Worm (Caenorhabditis elegans): ENCODE data around the gene C46A5.6.

DNA sequence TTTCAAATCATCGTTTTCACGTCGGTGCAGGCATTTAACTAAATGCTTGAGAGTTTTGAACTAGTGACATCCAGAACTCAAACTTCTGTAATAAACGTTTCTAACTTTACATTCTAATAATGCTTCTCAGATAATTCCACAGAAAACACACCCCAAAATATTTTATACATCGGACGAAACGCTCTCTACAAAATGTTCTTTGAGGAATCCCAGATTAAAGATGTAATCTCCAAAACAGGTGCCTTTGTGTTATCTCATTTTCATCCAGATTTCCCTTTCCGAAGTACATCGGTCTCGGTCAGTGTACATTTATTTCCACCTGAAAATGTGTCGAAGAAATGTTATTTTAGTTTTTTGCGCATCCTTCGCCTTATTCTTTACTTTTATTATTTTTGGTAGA is 41.1 kb upstream of the C46A5.6 start, which contains the start of gene C33H5.2:
- TF ChIP-seq ceh-90 (tag; optimal IDR thresholded peaks at IDR 0.05) = no peak
- TF ChIP-seq fos-1 (tag; optimal IDR thresholded peaks at IDR 0.05) = no peak
- TF ChIP-seq unc-62 (GFP tag; optimal IDR thresholded peaks at IDR 0.05) = no peak
- no peak for TF ChIP-seq lin-15B (tag; optimal IDR thresholded peaks at IDR 0.05)
- TF ChIP-seq nhr-76 (tag; optimal IDR thresholded peaks at IDR 0.05) = no peak
- TF ChIP-seq nhr-28 (tag; optimal IDR thresholded peaks at IDR 0.05) = no peak
- no peak for TF ChIP-seq pag-3 (tag; optimal IDR thresholded peaks at IDR 0.05; ENCODE audit: borderline replicate concordance, insufficient read depth)

All from whole organism, L1 larva.